Fruit fly (Drosophila melanogaster) whole organism, larva: ENCODE measurements around the gene Larp4B.

Experiments used
- noc ChIP-seq: fragments of 200-800 bp; sonication (Bioruptor generic); optimal IDR thresholded peaks from 3 replicates; lab custom pipeline; 2019; ENCODE audit warnings: missing biosample characterization, mild to moderate bottlenecking, missing genetic modification characterization, moderate library complexity

Larp4B gene

DNA sequence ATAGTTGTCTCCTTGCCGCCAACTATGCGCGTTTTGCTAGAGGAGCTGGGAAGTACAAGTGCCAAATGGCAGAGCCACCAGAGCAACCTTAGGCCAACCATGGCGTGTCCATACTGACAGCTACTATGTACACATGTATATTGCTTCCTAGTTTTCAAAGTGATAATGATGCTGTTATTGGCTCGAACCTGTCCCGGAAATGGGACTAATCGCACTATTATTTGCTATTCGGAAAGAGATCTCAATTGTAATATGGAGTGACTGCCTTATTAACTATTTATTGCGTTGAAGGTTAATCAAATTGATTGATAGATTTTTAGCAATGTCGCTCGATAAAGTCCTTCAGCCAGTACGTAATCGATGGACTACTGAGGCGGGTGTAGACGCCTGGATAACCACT, 20.3 kb upstream of the Larp4B start, which contains the start of gene CG33159:
Gene CG33159, minus strand, starts transcription at position 101 of the 400 bp plus-strand sequence.
- no peak for TF ChIP-seq noc (tag; lab: Kevin White, UChicago)

DNA sequence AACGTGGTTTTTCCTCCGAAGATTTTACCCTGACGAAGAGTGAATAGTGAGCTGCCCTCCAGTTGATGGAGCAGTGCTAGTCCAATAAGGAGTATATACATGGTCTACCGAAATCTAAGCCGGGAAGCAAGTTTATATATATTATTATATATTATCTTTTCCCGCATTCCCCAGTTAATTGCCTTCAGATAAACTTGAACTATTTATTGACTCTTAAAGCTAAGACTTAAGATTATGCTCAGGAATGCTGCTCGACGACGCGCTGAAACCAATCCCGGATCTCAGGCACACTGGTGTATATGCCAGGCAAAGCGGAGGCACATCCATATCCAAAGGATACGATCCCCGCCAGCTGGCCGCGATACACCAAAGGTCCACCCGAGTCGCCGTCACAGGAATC, 19.3 kb upstream of the Larp4B start, which contains the start of gene CG32277:
Gene CG32277, minus strand, starts transcription at position 101 of the 400 bp plus-strand sequence.
- TF ChIP-seq noc (tag; lab: Kevin White, UChicago) = no peak

DNA sequence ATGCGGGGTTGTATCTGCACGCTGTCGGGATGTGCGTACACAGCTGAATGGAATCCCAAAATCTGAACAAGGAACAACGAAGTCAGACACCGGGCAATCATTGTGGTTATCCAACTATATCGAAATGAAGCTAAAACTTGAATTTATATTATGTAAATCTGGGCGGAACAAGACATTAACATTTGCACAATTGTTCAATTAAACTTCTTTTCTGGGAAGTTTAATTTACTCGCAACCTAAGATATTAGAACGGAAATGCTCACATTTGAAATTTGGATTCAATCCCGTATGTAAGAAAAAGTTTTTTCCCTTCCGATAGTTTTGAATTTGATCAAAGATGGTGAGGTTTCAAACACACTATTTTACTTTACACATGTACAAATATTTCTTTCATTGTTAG, 18.4 kb upstream of the Larp4B start, which contains the start of gene CG33160:
Gene CG33160, minus strand, starts transcription at position 101 of the 400 bp plus-strand sequence.
- TF ChIP-seq noc (tag; lab: Kevin White, UChicago) = no peak

DNA sequence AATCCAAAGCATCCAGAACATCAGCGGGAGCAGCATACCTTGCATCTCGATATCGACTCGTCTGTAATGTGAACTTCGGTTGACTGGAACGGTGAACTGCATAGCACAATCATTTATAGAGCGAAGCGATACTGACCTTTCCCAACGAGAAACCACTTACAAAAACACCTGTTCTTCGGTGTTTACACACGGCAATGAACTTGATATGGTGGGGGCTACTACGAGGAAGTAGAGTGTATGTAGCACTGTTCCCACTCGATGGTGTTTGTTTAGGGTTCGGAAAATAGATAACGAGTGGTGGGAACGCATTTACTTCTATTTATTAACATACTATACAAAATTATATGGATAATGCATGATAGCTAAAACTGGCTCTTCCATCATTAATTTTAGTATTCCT, 15.7 kb upstream of the Larp4B start, which contains the start of the genes CG32269 and CG32270:
Gene CG32269, minus strand, starts transcription at position 91 of the 400 bp plus-strand sequence.
Gene CG32270, minus strand, starts transcription at position 91 of the 400 bp plus-strand sequence.
- TF ChIP-seq noc (tag; lab: Kevin White, UChicago) = no peak

DNA sequence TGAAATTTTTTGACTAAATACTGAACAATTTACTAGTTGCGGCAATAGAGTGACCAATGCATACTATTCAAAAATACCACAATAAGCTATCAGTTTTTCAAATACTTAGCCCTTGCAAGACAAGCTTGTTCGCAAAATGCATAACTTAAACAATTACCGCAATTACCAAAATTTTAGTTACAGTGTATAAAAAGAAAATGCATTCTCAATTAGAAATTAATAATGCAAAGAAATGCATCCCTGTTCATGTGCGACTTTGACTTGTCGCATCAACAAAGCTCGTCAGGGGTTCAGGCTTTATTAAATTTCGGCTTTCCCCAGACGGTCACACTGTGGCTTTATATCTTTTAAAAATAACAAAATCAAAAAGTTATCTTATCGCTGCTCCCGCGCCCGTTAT, 5.8 kb upstream of the Larp4B start, which contains the start of the genes hob and nSMase:
Gene hob, minus strand, starts transcription at position 62 of the 400 bp plus-strand sequence.
Gene nSMase, plus strand, starts transcription at position 298 of the 400 bp plus-strand sequence.
- no peak for TF ChIP-seq noc (tag; lab: Kevin White, UChicago)

DNA sequence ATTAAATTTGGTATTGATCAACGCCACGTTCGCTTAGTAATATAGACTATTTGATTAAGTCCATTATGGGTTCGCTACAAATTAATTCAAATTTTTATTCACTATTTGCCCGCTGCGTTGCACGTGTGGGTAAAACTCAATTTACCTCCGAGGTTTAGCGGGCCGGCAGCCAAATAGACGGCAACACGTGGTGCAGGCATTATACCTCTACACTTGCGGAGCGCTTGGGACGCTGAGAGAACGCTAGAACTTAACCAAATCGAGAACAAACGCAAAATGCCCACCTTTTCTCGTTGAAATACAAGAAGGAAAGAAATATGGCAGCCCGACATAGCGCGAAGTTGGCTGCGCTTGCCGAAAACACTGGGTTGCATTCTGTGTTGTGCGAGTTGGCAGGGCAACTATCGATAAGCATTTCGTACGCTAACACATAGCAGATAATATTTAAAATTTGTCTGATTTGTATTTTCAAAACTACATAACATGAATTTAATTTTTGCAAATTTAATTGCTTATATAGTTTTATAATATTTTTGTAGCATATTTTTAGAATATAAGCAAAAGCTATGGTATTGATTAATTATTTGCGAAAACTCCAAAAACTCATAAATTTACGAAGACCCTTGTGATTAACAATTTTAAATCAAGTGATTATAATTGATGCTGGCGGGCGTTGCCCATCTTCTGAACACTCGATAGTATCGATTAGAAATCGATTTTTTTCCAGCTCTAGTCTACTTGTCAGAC, 1.8 kb upstream of the Larp4B start, which contains the start of the genes RpL28 and eIF1:
Gene RpL28, minus strand, starts transcription at position 318 of the 747 bp plus-strand sequence.
Gene eIF1, plus strand, starts transcription at position 699 of the 747 bp plus-strand sequence.
- peak; percentile 70 for TF ChIP-seq noc (tag; lab: Kevin White, UChicago)

DNA sequence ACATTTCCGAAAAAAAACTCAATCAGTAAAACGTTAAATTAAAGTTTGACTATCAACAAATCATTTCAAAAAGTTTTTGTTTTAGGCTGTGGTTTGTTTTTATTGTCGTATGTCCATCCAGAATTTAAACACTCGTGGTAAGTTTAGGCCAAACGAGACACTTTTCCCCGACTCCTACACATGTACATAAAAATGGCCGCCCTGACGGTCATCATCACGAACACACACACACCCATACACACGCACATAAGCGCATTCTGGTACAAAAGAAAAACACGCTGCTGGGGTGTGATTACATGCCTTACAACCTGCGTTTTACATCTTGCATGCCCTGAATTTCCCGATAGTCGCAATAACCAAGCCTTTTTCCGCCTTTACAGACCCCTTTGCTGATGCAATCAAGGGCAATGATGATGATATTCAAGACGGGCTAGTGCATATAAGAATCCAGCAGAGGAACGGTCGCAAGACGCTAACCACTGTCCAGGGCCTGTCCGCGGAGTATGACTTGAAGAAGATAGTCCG, 1.2 kb upstream of the Larp4B start:
- no peak for TF ChIP-seq noc (tag; lab: Kevin White, UChicago)

DNA sequence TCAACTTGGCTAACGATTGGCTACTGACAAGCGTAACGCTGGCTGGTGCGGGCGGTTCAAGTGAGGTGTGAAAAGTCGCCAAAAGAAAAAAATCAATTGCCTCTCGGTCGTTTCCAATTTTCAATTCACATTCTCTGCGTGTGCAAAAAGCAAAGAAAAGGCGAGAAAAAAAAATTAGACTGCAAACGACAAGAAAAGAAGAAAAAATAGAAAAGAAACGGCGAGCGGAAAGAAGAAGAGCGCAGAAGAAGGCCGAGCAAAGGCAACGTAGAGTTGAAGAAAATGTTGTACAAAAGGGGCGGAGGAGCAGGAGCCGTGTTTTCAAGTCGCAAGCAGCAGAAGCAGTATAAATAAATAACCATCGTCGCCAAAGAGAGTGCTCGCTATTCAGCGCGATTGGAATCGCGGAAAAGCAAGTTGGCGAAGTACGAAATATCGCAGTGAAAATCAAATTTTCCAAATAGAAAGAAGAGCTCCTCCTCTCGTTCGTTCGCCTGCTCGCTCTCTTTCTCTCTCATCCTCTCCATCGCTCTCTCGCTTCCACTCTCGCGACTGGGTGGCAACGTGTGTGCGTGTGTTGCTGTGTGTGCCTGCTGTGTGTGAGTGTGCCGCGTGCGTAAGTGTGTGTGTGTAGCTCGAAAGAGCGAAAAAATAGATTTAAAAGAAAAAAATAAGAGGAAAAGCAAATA, 1.3 kb downstream of the Larp4B start:
- no peak for TF ChIP-seq noc (tag; lab: Kevin White, UChicago)

DNA sequence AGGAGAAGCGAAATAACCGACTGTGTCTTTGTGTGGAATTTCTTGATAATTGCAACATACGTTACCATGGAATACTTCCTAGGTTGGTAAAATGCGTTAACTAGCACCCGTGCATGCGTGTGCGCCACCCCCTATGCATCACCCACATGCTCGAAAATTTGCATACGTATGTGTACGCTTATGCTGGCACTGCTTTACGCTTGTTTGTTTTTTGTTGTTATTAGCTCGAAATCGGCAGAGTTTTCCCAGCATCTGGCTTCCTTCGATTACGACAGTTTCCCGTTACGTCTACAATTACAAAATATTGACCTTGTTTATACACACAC, 1.8 kb downstream of the Larp4B start:
- TF ChIP-seq noc (tag; lab: Kevin White, UChicago) = no peak

DNA sequence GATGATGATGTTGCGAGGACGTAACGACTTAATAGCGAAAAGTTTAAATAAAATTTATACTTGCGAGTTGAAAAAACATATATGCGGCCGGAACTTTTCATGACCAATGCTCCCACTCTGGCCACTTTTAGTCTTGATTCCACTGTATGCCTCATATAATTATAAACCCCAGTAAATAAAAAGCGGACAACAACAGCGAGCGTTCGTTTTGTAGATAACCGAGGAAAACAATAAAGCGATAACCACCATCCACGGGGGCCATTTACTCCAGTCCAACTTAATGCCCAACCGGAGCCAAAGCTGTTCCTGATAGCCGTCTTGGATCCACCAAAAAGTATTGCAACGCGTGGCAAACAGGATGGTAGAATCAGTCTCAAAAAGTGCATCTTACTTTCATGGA, 11.7 kb downstream of the Larp4B start:
- no peak for TF ChIP-seq noc (tag; lab: Kevin White, UChicago)

DNA sequence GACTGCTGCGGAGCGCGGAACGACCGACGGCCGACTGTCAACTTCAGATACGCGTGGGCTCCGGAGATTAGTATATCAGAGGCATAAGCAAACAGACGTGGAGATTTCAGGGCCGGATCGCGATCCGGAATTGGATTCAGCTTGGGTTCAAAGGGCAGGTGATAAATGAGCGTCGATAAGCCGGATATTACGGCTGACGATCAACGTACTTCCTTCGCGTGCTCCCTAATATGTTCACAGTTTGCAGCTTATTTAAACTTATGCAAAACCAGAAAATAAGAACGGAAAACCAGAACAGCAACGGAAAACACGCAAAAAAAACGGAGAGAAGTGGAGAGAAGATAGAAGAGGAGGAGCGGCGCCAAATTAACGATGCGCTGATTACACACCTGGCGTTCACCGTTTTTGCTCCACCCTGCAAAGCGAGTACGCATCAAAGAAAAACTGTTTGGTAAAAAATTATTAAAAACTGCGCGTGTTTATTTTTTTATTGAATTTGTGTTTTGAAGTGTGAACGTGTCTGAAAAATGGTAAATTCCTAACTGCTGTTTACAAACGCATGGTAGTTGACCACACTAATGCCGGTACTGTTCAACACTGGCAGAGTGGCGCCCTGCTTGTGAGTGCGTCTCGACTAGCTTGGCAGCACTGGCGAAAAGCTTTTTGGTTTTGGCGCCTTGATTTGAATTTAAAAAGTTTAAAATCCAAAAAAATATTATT, 14.6 kb downstream of the Larp4B start, which contains the start of gene CG17746:
Gene CG17746, minus strand, starts transcription at position 546 of the 720 bp plus-strand sequence.
- TF ChIP-seq noc (tag; lab: Kevin White, UChicago) = no peak

DNA sequence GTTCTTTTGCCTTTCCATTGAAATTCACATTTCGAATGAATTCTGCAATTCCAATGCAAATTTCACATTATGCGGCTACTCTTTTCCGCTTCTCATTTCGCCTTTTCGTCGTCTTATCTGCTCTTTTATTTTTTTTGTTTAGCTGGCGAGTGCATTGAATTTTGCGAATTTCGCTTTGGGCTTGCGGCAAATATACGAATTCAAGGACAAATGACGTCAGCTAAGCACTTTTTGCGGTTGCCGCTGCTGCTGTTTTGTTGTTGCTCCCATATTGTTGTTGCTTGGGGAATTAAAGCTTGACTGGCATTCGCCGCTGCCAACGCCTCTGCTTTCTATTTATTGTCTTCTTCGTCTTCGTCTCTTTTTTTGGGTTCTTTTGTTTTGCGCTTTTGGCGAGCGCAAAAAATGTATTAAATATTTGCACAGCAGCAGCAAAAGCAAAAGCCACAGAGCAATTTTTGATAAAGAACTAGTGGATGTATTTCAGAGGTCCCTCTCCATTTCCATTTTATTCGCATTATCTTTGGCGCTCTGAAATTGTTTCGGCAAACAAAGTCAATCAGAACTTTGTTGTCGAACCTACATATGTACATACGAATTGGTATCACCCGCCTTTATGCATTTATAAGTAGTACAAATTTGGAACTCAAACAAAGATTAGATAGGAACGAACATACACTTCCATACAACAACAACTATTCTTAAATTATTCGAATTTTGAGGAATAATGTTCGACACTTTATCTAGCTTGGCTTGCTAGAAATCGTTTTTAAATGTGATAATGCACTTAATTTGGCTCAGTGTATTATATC, 15.4 kb downstream of the Larp4B start:
- TF ChIP-seq noc (tag; lab: Kevin White, UChicago) = peak; percentile 61

DNA sequence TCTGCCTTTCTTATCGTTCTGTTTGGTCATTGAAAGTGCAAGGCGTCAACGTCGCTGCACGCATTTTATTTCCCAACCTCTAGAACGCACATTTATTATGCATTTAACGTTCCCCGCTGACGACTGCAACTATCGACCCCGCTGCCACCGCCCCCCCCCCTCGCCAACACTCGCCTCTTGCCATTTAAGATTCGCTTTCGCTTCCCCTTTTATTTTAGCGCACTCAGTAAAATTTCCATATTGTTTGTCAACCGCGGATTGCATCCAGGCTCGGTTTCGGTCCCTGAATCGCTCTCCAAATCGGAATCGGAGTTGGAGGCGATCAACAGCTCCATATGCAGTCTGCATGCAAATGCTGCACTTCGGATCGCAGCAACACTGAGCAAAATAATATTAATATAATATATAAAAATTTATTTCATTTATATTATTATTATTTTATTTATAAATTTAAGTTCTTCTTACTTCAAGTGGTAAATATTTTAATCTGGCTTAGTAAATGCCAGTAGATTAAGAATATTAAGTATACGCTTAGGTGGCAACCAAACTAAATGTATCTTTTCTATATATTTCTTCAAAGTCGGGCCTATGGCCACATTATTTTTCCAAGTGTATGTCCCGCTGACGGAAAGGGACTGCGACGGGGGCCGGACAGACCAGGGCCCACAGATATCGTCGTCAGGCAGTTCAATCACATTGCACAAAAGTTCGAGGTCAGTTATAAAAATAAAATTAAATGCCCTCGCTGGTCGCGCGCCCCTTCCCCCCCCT, 16.1 kb downstream of the Larp4B start:
- no peak for TF ChIP-seq noc (tag; lab: Kevin White, UChicago)

DNA sequence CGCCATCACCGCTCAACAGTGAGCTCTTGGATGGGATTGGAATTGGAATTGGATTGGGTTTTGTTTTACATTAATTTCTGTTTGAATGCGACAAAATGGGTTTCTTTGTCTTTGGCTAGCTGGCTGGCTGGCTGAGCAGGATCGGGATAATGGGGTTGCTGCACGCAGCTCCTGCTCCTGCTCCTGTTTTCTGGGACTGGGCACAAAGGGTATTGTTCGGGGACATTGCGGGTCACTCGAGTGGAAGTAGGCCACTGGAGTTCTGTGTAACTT, 16.7 kb downstream of the Larp4B start:
- no peak for TF ChIP-seq noc (tag; lab: Kevin White, UChicago)
